Worm (Caenorhabditis elegans): ENCODE measurements around the gene srw-79.

DNA sequence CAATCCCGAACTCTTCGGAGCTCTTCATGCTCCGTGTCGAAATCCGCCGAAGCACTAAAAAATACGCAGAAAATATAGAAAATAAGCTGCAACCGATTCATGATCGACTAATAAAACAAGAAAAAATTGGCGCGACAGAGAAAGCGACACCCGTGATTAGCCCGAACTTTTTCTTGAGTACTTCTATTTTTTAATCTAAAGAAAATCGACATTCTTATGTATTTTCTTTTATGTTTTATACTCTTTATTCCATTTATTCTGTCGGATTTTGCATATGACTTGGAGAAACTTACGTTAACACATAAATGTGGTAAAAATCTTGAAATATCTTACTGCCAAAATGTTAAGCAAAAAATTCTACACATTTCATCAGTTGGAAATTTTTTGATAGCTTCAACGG, 2.6 kb upstream of the srw-79 start, which contains the start of the genes irld-50 and irld-49:
- TF ChIP-seq nhr-11 (tag; optimal IDR thresholded peaks at IDR 0.05) (no peak), ceh-82 (tag; optimal IDR thresholded peaks at IDR 0.05) (no peak)

All from whole organism, L2 larva.